Fruit fly (Drosophila melanogaster): Measurements from ENCODE around the gene CG13085.

Gene CG13085

DNA sequence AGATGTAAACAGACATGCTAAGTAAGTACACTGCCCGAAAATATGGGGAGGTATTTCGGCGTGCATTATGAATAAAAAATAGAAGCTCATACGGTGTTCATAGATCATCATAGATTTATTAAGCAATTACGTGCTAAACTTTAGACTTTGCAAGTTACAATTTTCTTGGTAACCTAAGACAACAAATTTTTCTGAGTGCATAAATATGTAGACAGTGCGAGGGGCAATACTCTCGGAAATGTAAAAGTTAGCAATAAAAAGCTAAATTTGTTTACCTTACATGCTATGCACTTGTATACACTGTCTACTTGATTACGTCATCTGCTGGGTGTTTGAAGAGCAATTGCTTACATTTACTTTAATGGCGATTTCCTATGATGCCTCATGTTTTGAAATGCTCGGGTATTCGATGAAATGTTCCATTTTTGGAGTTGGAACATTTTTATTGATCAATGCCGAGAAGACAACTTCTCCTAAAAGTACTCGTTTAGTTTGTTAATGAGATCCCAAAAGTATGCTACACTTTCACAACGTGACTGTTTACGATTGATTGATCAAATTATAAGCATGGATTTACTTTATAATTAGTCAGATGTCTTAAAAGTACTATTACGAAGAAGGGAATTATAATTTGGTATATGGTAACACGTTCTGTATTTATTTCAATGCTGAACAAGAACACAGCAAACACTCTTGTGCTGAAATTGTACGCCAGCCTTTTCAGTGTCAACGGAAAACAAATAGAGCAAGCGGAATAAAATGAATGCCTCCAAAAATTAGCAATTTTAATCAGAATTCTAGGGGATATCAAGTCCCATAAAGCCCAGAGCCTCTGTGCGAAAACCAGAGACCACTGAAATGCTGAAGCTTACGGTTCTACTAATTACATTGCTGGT is 7.0 kb upstream of the CG13085 start, which contains the start of gene Lectin-galC1:
Gene Lectin-galC1 (plus strand): TSS at position 846 of the 896 bp plus-strand sequence.
- TF ChIP-seq CG8478 (optimal IDR thresholded peaks at IDR 0.05) (no peak), Dll (optimal IDR thresholded peaks at IDR 0.05) (no peak), pan (optimal IDR thresholded peaks at IDR 0.05) (no peak), EcR (GFP tag; optimal IDR thresholded peaks at IDR 0.05) (no peak), usp (GFP tag; optimal IDR thresholded peaks at IDR 0.05) (no peak), psq (optimal IDR thresholded peaks at IDR 0.05) (no peak)

DNA sequence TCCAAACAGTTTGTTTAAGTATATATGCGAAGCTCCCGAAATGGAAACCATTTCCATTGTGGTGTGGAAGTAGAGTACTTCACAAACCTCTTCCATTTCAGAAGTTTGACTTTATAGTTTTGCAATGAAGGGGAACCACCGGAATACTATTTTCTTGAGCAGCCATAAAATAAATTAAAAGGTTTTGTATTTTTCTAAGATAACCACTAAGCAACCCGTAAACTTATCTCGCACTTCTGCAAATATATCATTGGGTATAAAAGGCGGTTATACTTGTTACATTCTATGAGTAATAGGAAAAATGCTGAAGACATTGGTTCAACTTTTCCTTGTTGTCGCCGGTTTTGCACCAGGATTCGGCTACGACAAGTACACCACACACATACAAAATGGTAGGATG is 5.8 kb upstream of the CG13085 start, which contains the start of gene lectin-37Da:
Gene lectin-37Da (plus strand): TSS at position 301 of the 400 bp plus-strand sequence.
- no peak for TF ChIP-seq Dll (optimal IDR thresholded peaks at IDR 0.05)
- no peak for TF ChIP-seq pan (optimal IDR thresholded peaks at IDR 0.05)
- TF ChIP-seq usp (GFP tag; optimal IDR thresholded peaks at IDR 0.05), result no peak
- TF ChIP-seq CG8478 (optimal IDR thresholded peaks at IDR 0.05), result no peak

DNA sequence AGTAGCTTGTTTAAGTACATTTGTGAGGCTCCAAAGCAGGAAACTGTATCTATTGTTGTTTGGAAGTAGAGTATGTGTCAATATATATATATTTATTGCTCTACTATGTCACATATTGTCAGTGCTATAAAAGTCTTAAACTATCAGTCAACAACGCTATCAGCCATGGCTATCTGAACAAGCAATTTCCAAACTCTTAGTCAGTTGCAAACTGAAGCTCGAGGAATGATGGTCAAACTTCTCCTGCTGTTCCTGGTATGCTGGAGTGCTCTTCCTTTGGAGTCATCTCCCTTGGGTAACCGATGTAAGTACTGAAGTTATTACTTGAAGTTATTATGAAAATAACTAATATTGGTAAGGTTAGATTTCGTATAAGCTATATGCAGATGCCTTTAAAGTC is 5.0 kb upstream of the CG13085 start, which contains the start of gene lectin-37Db:
Gene lectin-37Db (plus strand): TSS at position 204 of the 400 bp plus-strand sequence.
- TF ChIP-seq usp (GFP tag; optimal IDR thresholded peaks at IDR 0.05) (no peak), psq (optimal IDR thresholded peaks at IDR 0.05) (no peak), CG8478 (optimal IDR thresholded peaks at IDR 0.05) (no peak), pan (optimal IDR thresholded peaks at IDR 0.05) (no peak), Dll (optimal IDR thresholded peaks at IDR 0.05) (no peak), EcR (GFP tag; optimal IDR thresholded peaks at IDR 0.05) (no peak)

DNA sequence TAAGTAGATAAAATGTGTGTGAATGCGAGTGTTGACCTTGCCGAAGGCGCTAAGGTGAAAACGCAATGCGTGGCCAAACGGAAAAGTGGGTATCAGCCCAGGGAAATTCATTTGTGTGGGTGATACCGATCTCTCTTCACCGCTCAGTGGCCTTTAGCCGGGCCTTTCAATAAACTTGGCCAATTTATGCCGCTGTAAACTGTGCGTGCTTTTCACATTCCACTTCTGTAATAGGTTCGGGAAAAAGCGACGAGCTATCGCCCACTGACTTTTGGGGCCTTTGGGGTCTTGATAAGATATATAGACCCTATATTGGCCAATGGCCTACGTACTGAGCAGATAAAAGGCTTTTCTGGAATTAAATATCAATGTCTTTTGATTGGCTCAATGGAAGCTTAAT is 2.3 kb upstream of the CG13085 start:
- TF ChIP-seq pan (optimal IDR thresholded peaks at IDR 0.05) (no peak), Dll (optimal IDR thresholded peaks at IDR 0.05) (no peak), CG8478 (optimal IDR thresholded peaks at IDR 0.05) (no peak), EcR (GFP tag; optimal IDR thresholded peaks at IDR 0.05) (no peak), psq (optimal IDR thresholded peaks at IDR 0.05) (no peak), usp (GFP tag; optimal IDR thresholded peaks at IDR 0.05) (no peak)

DNA sequence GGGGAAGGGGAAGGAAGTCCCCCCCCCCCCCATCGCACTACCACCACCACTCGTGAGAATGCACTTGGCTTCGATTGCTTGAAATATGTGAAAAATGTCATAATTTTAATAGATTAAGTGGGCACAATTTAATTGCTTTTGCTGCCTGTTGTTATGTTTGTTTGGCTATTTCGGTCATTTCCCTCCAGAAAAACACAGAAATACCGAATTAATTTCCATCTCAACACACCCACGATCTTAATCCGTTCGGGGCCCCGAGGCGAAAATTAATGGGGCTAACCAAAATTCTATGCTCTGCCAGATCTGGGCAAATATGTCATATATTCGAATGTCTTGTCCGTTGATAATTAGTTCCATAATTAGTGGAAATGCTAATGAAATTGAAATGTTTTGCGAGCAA is 1.2 kb upstream of the CG13085 start:
- TF ChIP-seq pan (optimal IDR thresholded peaks at IDR 0.05) (no peak), usp (GFP tag; optimal IDR thresholded peaks at IDR 0.05) (no peak), CG8478 (optimal IDR thresholded peaks at IDR 0.05) (no peak), EcR (GFP tag; optimal IDR thresholded peaks at IDR 0.05) (no peak), Dll (optimal IDR thresholded peaks at IDR 0.05) (no peak), psq (optimal IDR thresholded peaks at IDR 0.05) (no peak)

DNA sequence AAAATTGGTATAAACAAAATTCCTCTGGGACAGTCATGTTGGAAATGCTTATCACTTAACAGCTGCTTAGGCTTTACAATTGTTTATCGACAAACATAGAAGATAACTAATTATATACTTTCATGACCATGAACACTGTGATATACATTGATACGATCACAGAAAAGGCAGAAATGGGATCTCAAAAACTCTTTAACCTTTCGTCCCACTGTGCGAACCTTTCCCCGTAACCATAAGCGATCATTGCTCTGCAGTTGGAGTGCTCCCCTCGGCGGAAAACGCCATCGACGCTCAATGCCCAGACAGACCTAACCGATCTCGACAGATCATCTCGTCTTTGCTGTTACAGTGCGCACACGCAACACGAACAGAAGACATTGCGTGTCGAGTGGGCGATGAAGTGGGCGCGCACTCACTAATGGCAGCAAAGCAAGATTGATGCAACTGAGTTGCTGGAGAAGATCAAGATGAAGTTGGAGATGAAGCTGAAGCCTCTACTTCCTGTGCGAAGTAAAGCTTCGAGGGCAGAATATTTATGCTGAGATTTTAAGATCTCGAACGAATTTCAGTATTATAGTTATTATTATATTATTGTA is 555 bp downstream of the CG13085 start:
- no peak for TF ChIP-seq CG8478 (optimal IDR thresholded peaks at IDR 0.05)
- TF ChIP-seq pan (optimal IDR thresholded peaks at IDR 0.05), result no peak
- TF ChIP-seq Dll (optimal IDR thresholded peaks at IDR 0.05), result no peak
- no peak for TF ChIP-seq usp (GFP tag; optimal IDR thresholded peaks at IDR 0.05)
- no peak for TF ChIP-seq psq (optimal IDR thresholded peaks at IDR 0.05)
- TF ChIP-seq EcR (GFP tag; optimal IDR thresholded peaks at IDR 0.05), result no peak

DNA sequence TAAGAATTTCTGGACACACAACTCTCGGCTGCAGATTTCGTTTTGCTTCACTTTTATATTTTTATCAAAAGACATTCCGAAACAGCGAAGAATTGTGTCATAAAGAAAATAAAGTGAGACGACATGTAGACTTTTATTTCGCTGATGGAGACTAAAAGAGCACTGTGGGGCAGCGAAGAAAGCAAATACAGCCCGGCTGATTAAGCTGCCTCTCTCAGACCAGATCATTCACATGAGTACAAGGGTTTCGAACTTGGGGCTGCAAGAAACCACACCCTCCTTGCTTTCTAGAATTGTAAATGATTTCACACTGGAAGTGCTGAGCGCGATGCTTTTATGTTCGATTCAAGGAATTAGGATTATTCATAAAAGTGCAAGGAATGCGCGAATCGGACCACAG is 1.3 kb downstream of the CG13085 start:
- TF ChIP-seq CG8478 (optimal IDR thresholded peaks at IDR 0.05) (no peak), usp (GFP tag; optimal IDR thresholded peaks at IDR 0.05) (no peak), EcR (GFP tag; optimal IDR thresholded peaks at IDR 0.05) (no peak), Dll (optimal IDR thresholded peaks at IDR 0.05) (no peak), pan (optimal IDR thresholded peaks at IDR 0.05) (no peak), psq (optimal IDR thresholded peaks at IDR 0.05) (no peak)

DNA sequence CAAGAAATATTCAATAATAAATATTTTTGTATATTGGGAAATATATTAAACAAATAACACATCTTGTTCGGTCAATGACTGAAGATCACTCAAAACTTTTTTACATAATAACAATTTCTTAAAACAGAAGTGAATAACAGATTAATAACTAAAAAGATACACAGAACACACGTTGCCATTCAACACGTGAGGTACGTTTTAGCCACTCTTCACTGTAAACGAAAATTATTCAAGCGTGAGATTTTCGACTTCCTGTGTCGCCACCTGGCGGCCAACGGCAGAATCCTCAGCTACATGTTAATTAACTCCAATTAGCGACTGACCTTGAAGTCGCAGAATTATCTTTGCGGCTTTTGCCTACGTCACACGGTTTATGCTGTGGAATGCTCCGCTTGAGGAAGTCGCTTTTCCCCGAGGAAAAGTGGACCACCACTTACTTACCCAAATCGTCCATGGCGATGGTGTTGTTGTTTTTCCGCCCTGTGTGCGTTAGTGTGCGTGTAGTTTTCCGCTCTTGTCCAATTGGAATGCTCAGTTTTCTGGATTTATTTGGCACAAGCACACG is 2.0 kb downstream of the CG13085 start:
- TF ChIP-seq CG8478 (optimal IDR thresholded peaks at IDR 0.05) (no peak), pan (optimal IDR thresholded peaks at IDR 0.05) (peak; percentile 53), Dll (optimal IDR thresholded peaks at IDR 0.05) (no peak)

DNA sequence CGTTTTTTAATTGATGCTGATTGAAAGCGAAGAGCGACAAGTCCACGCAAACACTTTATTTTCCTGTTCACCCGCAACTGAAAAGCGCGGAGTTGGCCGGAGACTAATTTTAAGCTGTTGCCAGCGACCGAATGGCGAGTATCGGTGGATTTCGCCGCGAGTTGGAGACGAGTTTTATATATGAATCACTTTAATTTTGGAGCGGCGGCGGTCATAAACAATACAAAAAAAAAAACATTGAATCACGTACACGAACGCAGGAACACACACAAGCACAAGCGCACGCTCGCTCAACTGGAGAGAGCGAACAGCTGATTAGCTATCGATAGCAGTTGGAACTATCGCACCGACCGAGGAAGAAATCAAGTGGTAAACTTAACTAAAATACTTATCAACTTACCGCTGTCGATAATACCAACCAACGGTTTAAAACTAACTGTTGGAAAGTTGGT is 2.5 kb downstream of the CG13085 start, which contains the start of gene Pax:
Gene Pax (minus strand): TSS at position 267 of the 452 bp plus-strand sequence.
- TF ChIP-seq CG8478 (optimal IDR thresholded peaks at IDR 0.05) (no peak), Dll (optimal IDR thresholded peaks at IDR 0.05) (peak; percentile 3), usp (GFP tag; optimal IDR thresholded peaks at IDR 0.05) (no peak), psq (optimal IDR thresholded peaks at IDR 0.05) (no peak)

DNA sequence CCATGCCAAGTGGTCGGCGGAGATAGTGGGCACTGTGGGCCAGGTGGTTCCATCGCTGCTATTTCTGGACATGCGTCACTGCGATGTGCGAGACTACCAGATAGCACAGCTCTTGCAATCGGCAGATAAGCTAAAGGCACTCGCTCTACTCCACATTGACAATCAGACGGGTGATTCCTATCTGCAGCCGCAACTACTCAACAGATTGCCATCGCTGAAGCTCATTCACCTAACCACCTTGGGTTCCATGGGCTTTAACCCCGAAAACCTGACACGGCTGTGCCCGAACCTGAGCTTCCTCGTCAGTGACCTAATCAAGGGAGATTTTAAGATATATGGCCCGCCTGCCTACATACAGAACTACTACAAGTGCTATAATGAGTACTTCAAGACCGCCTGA is 5.9 kb downstream of the CG13085 start:
- TF ChIP-seq EcR (GFP tag; optimal IDR thresholded peaks at IDR 0.05) (no peak), CG8478 (optimal IDR thresholded peaks at IDR 0.05) (no peak), usp (GFP tag; optimal IDR thresholded peaks at IDR 0.05) (no peak), psq (optimal IDR thresholded peaks at IDR 0.05) (no peak)

DNA sequence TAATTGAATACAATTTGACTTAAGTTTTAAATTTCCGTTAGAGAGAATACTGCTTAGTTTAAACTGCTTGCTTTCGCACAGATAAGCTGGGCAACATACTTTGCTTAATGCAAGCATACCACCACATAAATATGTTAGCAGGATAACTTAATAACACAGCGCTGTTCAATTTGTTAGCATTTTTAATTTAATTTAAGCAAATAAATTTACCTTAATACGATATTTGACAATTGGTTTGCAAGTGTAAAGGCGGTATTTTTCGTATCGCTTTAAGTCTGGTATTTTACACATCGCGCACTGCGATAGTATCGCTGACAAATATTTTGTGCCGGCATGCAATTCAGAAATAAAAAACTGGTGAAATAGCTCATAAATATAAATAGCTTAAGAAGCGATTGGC is 6.5 kb downstream of the CG13085 start, which contains the start of gene RtcB:
Gene RtcB (plus strand): TSS at position 301 of the 400 bp plus-strand sequence.
- TF ChIP-seq psq (optimal IDR thresholded peaks at IDR 0.05), result no peak
- TF ChIP-seq EcR (GFP tag; optimal IDR thresholded peaks at IDR 0.05), result no peak
- no peak for TF ChIP-seq usp (GFP tag; optimal IDR thresholded peaks at IDR 0.05)
- no peak for TF ChIP-seq pan (optimal IDR thresholded peaks at IDR 0.05)
- TF ChIP-seq Dll (optimal IDR thresholded peaks at IDR 0.05), result no peak
- TF ChIP-seq CG8478 (optimal IDR thresholded peaks at IDR 0.05), result no peak

All from whole organism.